Fruit fly (Drosophila melanogaster) Kc167 (cell line): ENCODE measurements around the gene eEF1delta.

Source experiments
- Myc ChIP-seq: fragments of >200 bp; optimal IDR thresholded peaks from 2 replicates; lab custom pipeline; 2017; ENCODE audit warnings: missing external identifiers
- Sin3A ChIP-seq: fragments of >200 bp; optimal IDR thresholded peaks from 2 replicates; lab custom pipeline; 2018; ENCODE audit warnings: missing external identifiers
- insv ChIP-seq: fragments of >200 bp; optimal IDR thresholded peaks from 3 replicates; lab custom pipeline; 2018; ENCODE audit warnings: missing external identifiers
- psq ChIP-seq: fragments of >200 bp; optimal IDR thresholded peaks from 2 replicates; lab custom pipeline; 2017; ENCODE audit warnings: missing external identifiers

- no peak for TF ChIP-seq insv (lab: Kevin White, UChicago)
- TF ChIP-seq Myc: no peak
- no peak for TF ChIP-seq psq
- no peak for TF ChIP-seq Sin3A (lab: Kevin White, UChicago)
Observed at dm6 chr2L:10261774-10262173, 29.5 kb downstream of the eEF1delta start.
